Worm (Caenorhabditis elegans) whole organism, L2 larva: Measurements from ENCODE around the gene semi-1.

ENCODE experiments used
- ama-1 ChIP-seq: fragments of 150-350 bp; optimal IDR thresholded peaks from 2 replicates; lab custom pipeline; 2018; ENCODE audit warnings: inconsistent platforms
- nhr-25 ChIP-seq: fragments of 150-350 bp; sonication (generic microtip); optimal IDR thresholded peaks from 3 replicates; lab custom pipeline; 2014; ENCODE audit warnings: missing biosample characterization, missing genetic modification characterization

DNA sequence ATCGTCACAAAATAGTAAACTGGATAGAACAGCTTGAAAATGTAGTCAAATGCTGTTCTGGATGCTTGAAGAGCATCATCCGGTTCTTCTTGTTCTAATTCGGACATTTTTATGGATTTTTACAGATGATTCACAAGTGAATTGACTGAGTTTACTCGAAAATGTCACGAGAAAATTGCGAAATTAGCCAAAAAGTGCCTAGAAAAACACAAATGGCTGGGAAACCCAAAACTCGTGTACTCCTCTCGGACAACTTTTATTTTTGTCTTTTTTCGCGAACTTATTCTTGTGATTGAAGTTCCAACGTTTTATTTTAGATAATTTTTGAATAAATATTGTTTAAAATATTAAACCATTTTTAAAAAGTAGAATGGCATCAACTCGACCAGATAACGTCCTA lies 36.6 kb upstream of the semi-1 start, which contains the start of the genes C56A3.4 and C56A3.5:
- TF ChIP-seq ama-1 (lab: Kevin White, UChicago) (no peak), nhr-25 (no peak)
